Fruit fly (Drosophila melanogaster) Kc167 (cell line): ENCODE results near the gene Ddc.

Experiments
- Myc ChIP-seq: fragments of >200 bp; optimal IDR thresholded peaks from 2 replicates; lab custom pipeline; 2017; ENCODE audit warnings: missing external identifiers
- Sin3A ChIP-seq: fragments of >200 bp; optimal IDR thresholded peaks from 2 replicates; lab custom pipeline; 2018; ENCODE audit warnings: missing external identifiers
- h ChIP-seq: fragments of >200 bp; optimal IDR thresholded peaks from 3 replicates; lab custom pipeline; 2018; ENCODE audit warnings: missing external identifiers
- insv ChIP-seq: fragments of >200 bp; optimal IDR thresholded peaks from 3 replicates; lab custom pipeline; 2018; ENCODE audit warnings: missing external identifiers
- psq ChIP-seq: fragments of >200 bp; optimal IDR thresholded peaks from 2 replicates; lab custom pipeline; 2017; ENCODE audit warnings: missing external identifiers
- ttk ChIP-seq: sonication (Bioruptor generic); optimal IDR thresholded peaks from 2 replicates; lab custom pipeline; 2017; ENCODE audit warnings: missing external identifiers

The Ddc gene

dm6 chr2L:19159552-19160406 lies 39.7 kb upstream of the Ddc start:
- TF ChIP-seq h (lab: Kevin White, UChicago): no peak
- TF ChIP-seq ttk: no peak
- TF ChIP-seq psq: no peak

dm6 chr2L:19158679-19159551 lies 38.8 kb upstream of the Ddc start:
- TF ChIP-seq ttk (no peak), h (lab: Kevin White, UChicago) (no peak)

- TF ChIP-seq ttk (no peak), h (lab: Kevin White, UChicago) (no peak), Sin3A (no peak), Myc (lab: Kevin White, UChicago) (no peak), insv (lab: Kevin White, UChicago) (no peak), psq (no peak)
These were observed 38.0 kb upstream of the Ddc start for dm6 chr2L:19158005-19158666.

- no peak for TF ChIP-seq Sin3A
- TF ChIP-seq psq: no peak
- TF ChIP-seq h (lab: Kevin White, UChicago): no peak
- TF ChIP-seq ttk: no peak
- TF ChIP-seq insv (lab: Kevin White, UChicago): no peak
- TF ChIP-seq Myc (lab: Kevin White, UChicago): no peak
These were observed 36.7 kb upstream of the Ddc start for dm6 chr2L:19156737-19157287.

- TF ChIP-seq h (lab: Kevin White, UChicago) (no peak), insv (lab: Kevin White, UChicago) (no peak), ttk (no peak), Sin3A (no peak), psq (no peak), Myc (lab: Kevin White, UChicago) (no peak)
These were observed 36.0 kb upstream of the Ddc start for dm6 chr2L:19155937-19156736.

- TF ChIP-seq h (lab: Kevin White, UChicago) (no peak), insv (lab: Kevin White, UChicago) (no peak), Myc (lab: Kevin White, UChicago) (no peak), Sin3A (no peak), psq (no peak), ttk (no peak)
These were observed 34.8 kb upstream of the Ddc start for dm6 chr2L:19154893-19155389.

dm6 chr2L:19146645-19147044 lies 26.5 kb upstream of the Ddc start:
- TF ChIP-seq ttk: no peak
- TF ChIP-seq h (lab: Kevin White, UChicago): no peak
- TF ChIP-seq Sin3A: no peak
- no peak for TF ChIP-seq insv (lab: Kevin White, UChicago)
- TF ChIP-seq Myc (lab: Kevin White, UChicago): no peak
- no peak for TF ChIP-seq psq

dm6 chr2L:19146047-19146446 lies 25.9 kb upstream of the Ddc start:
- TF ChIP-seq ttk (no peak), psq (no peak)

dm6 chr2L:19144115-19144514 lies 24.0 kb upstream of the Ddc start:
- TF ChIP-seq Myc (lab: Kevin White, UChicago) (no peak), h (lab: Kevin White, UChicago) (no peak), ttk (no peak), Sin3A (no peak), psq (no peak), insv (lab: Kevin White, UChicago) (no peak)

dm6 chr2L:19142176-19142870 lies 22.2 kb upstream of the Ddc start:
- TF ChIP-seq psq (no peak), insv (lab: Kevin White, UChicago) (no peak), ttk (no peak), h (lab: Kevin White, UChicago) (no peak), Myc (lab: Kevin White, UChicago) (no peak), Sin3A (no peak)

dm6 chr2L:19141435-19142126 lies 21.5 kb upstream of the Ddc start:
- TF ChIP-seq h (lab: Kevin White, UChicago) (no peak), psq (no peak), Sin3A (no peak), Myc (lab: Kevin White, UChicago) (no peak), ttk (no peak), insv (lab: Kevin White, UChicago) (no peak)
